Worm (Caenorhabditis elegans): ENCODE data around the gene T04C12.8.
A peak's percentile ranks its signal among the peaks of the same experiment; 100 is the strongest.

T04C12.8 gene

ce11 chrV:11083691-11084090 is 14.5 kb upstream of the T04C12.8 start (continued):
- no peak for TF ChIP-seq fkh-6 (tag; optimal IDR thresholded peaks at IDR 0.05)
- no peak for TF ChIP-seq ahr-1 (tag; optimal IDR thresholded peaks at IDR 0.05)
- no peak for TF ChIP-seq unc-86 (tag; optimal IDR thresholded peaks at IDR 0.05)
- TF ChIP-seq elt-4 (tag; optimal IDR thresholded peaks at IDR 0.05): no peak

DNA sequence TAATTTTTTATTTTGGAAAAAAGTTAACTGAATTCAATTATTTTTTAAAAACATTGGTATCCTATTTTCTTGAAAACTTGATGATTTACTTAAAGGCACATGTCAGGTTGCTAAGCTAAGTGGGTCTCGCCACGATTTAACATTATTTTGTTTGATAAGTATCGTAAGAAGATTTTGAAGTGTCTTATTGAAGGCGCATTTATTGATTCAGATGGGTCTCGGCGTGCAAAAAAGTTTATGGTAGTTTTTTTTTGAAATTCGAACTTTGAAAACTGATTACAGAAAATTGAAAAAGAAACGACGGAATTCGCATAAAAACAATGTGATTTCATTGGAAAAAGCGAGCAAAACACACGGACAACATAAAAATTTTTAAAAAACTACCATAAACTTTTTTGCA is 13.8 kb upstream of the T04C12.8 start:
- TF ChIP-seq sox-2 (GFP tag; IDR thresholded peaks at IDR 0.05): no peak
- no peak for TF ChIP-seq lin-11 (tag; optimal IDR thresholded peaks at IDR 0.05)
- TF ChIP-seq fkh-10 (GFP tag; optimal IDR thresholded peaks at IDR 0.05): no peak
- no peak for TF ChIP-seq mec-3 (tag; optimal IDR thresholded peaks at IDR 0.05; ENCODE audit: borderline replicate concordance)
- TF ChIP-seq nhr-11 (tag; optimal IDR thresholded peaks at IDR 0.05): no peak
- TF ChIP-seq pros-1 (tag; optimal IDR thresholded peaks at IDR 0.05): no peak
- TF ChIP-seq C38D4.7 (GFP tag; optimal IDR thresholded peaks at IDR 0.05): no peak
- TF ChIP-seq ceh-18 (tag; optimal IDR thresholded peaks at IDR 0.05): no peak
- no peak for TF ChIP-seq T23F11.4 (GFP tag; optimal IDR thresholded peaks at IDR 0.05)
- no peak for TF ChIP-seq sdc-2 (tag; optimal IDR thresholded peaks at IDR 0.05)
- TF ChIP-seq sox-4 (tag; optimal IDR thresholded peaks at IDR 0.05): no peak
- TF ChIP-seq unc-55 (GFP tag; optimal IDR thresholded peaks at IDR 0.05): no peak
- no peak for TF ChIP-seq syd-9 (tag; optimal IDR thresholded peaks at IDR 0.05)
- TF ChIP-seq pat-9 (tag; optimal IDR thresholded peaks at IDR 0.05): no peak

ce11 chrV:11082475-11082874 is 13.3 kb upstream of the T04C12.8 start:
- peak; percentile 5 for TF ChIP-seq pat-9 (tag; optimal IDR thresholded peaks at IDR 0.05)
- no peak for TF ChIP-seq ceh-14 (tag; optimal IDR thresholded peaks at IDR 0.05)
- TF ChIP-seq pha-4 (tag; optimal IDR thresholded peaks at IDR 0.05): no peak
- TF ChIP-seq ceh-22 (tag; optimal IDR thresholded peaks at IDR 0.05): no peak
- TF ChIP-seq pha-2 (tag; optimal IDR thresholded peaks at IDR 0.05): no peak
- no peak for TF ChIP-seq npax-4 (tag; optimal IDR thresholded peaks at IDR 0.05)
- TF ChIP-seq nfya-1 (tag; optimal IDR thresholded peaks at IDR 0.05): peak; percentile 61
- TF ChIP-seq ama-1 (optimal IDR thresholded peaks at IDR 0.05): no peak
- TF ChIP-seq dmd-4 (tag; optimal IDR thresholded peaks at IDR 0.05; ENCODE audit: borderline replicate concordance): peak; percentile 7
- peak; percentile 16 for TF ChIP-seq ceh-31 (tag; optimal IDR thresholded peaks at IDR 0.05)
- TF ChIP-seq rnt-1 (tag; optimal IDR thresholded peaks at IDR 0.05): peak; percentile 76
- TF ChIP-seq ceh-34 (tag; optimal IDR thresholded peaks at IDR 0.05): peak; percentile 54
- TF ChIP-seq ahr-1 (tag; optimal IDR thresholded peaks at IDR 0.05): no peak
- TF ChIP-seq ceh-19 (GFP tag; optimal IDR thresholded peaks at IDR 0.05): no peak
- no peak for TF ChIP-seq madf-2 (tag; optimal IDR thresholded peaks at IDR 0.05)
- TF ChIP-seq che-1 (tag; optimal IDR thresholded peaks at IDR 0.05): no peak
- peak; percentile 67 for TF ChIP-seq tbx-2 (tag; optimal IDR thresholded peaks at IDR 0.05)
- TF ChIP-seq hlh-8 (tag; optimal IDR thresholded peaks at IDR 0.05): peak; percentile 45
- peak; percentile 94 for TF ChIP-seq ceh-18 (tag; optimal IDR thresholded peaks at IDR 0.05)

- TF ChIP-seq unc-86 (tag; optimal IDR thresholded peaks at IDR 0.05) (no peak), sdc-2 (tag; optimal IDR thresholded peaks at IDR 0.05) (peak; percentile 14), ceh-24 (tag; optimal IDR thresholded peaks at IDR 0.05) (no peak), ceh-18 (tag; optimal IDR thresholded peaks at IDR 0.05) (peak; percentile 84), pros-1 (tag; optimal IDR thresholded peaks at IDR 0.05) (no peak), odd-2 (tag; optimal IDR thresholded peaks at IDR 0.05) (no peak), dve-1 (tag; optimal IDR thresholded peaks at IDR 0.05) (no peak), ahr-1 (tag; optimal IDR thresholded peaks at IDR 0.05) (no peak), lin-11 (tag; optimal IDR thresholded peaks at IDR 0.05) (no peak), ztf-16 (tag; optimal IDR thresholded peaks at IDR 0.05) (no peak), nfya-1 (tag; optimal IDR thresholded peaks at IDR 0.05) (peak; percentile 88), nhr-232 (tag; optimal IDR thresholded peaks at IDR 0.05) (no peak), nhr-11 (tag; optimal IDR thresholded peaks at IDR 0.05) (no peak), che-1 (tag; optimal IDR thresholded peaks at IDR 0.05) (no peak), hlh-15 (tag; optimal IDR thresholded peaks at IDR 0.05) (no peak), pag-3 (tag; optimal IDR thresholded peaks at IDR 0.05; ENCODE audit: borderline replicate concordance) (no peak), pat-9 (tag; optimal IDR thresholded peaks at IDR 0.05) (no peak), ref-2 (tag; optimal IDR thresholded peaks at IDR 0.05) (peak; percentile 56), ets-4 (tag; optimal IDR thresholded peaks at IDR 0.05) (no peak), pha-2 (tag; optimal IDR thresholded peaks at IDR 0.05) (no peak), ttx-3 (tag; optimal IDR thresholded peaks at IDR 0.05) (no peak), sox-4 (tag; optimal IDR thresholded peaks at IDR 0.05) (no peak), npax-4 (tag; optimal IDR thresholded peaks at IDR 0.05) (no peak), mec-3 (tag; optimal IDR thresholded peaks at IDR 0.05; ENCODE audit: borderline replicate concordance) (no peak), syd-9 (tag; optimal IDR thresholded peaks at IDR 0.05) (peak; percentile 13), lim-6 (tag; optimal IDR thresholded peaks at IDR 0.05) (no peak)
Measured at ce11 chrV:11080345-11081102, 11.4 kb upstream of the T04C12.8 start, which contains the start of gene act-1. act-1 (plus strand) TSS chrV:11081052.

All from whole organism, late embryonic.